Worm (Caenorhabditis elegans) whole organism, L4 larva: ENCODE results near the gene srh-70.

ENCODE experiments used
- D1046.2 ChIP-seq: fragments of 200-800 bp; sonication (Bioruptor generic); IDR thresholded peaks from 2 replicates; pipeline ENCODE4 v1.3.6; 2022; ENCODE audit warnings: missing genetic modification characterization, missing compliant biosample characterization
- F37D6.2 ChIP-seq: sonication (generic microtip); optimal IDR thresholded peaks from 2 replicates; lab custom pipeline; 2016; ENCODE audit warnings: mild to moderate bottlenecking, missing genetic modification characterization, missing compliant biosample characterization
- T26A8.4 ChIP-seq: fragments of 200-800 bp; sonication (Bioruptor generic); IDR thresholded peaks from 2 replicates; pipeline ENCODE4 v1.3.6; 2022; ENCODE audit warnings: missing genetic modification characterization, missing compliant biosample characterization
- Y105C5A.15 ChIP-seq: fragments of 200-800 bp; sonication (Bioruptor generic); IDR thresholded peaks from 2 replicates; pipeline ENCODE4 v1.3.6; 2022; ENCODE audit warnings: missing genetic modification characterization, missing compliant biosample characterization
- Y75B8A.6 ChIP-seq: fragments of 200-800 bp; sonication (Bioruptor generic); IDR thresholded peaks from 2 replicates; pipeline ENCODE4 v1.3.6; 2022; ENCODE audit warnings: missing genetic modification reagents, missing genetic modification characterization, missing compliant biosample characterization
- arid-1 ChIP-seq: fragments of 200-800 bp; sonication (Bioruptor generic); conservative IDR thresholded peaks from 2 replicates; pipeline ENCODE4 v1.3.6; 2022; ENCODE audit warnings: missing genetic modification reagents, missing genetic modification characterization, missing compliant biosample characterization
- ceh-20 ChIP-seq: fragments of 200-800 bp; sonication (Bioruptor generic); IDR thresholded peaks from 2 replicates; pipeline ENCODE4 v1.3.6; 2022; ENCODE audit warnings: missing genetic modification reagents, missing genetic modification characterization, missing compliant biosample characterization
- ceh-28 ChIP-seq: fragments of 150-350 bp; optimal IDR thresholded peaks from 2 replicates; lab custom pipeline; 2014; ENCODE audit warnings: missing biosample characterization, missing genetic modification reagents, missing genetic modification characterization
- ceh-44 ChIP-seq: fragments of 200-800 bp; sonication (Bioruptor generic); IDR thresholded peaks from 2 replicates; pipeline ENCODE4 v1.3.6; 2022; ENCODE audit warnings: missing genetic modification reagents, missing genetic modification characterization, missing compliant biosample characterization
- ceh-82 ChIP-seq: sonication (generic microtip); optimal IDR thresholded peaks from 2 replicates; lab custom pipeline; 2017; ENCODE audit warnings: missing biosample characterization, missing genetic modification characterization
- ces-1 ChIP-seq: fragments of 150-350 bp; sonication (generic microtip); optimal IDR thresholded peaks from 4 replicates; lab custom pipeline; 2014; ENCODE audit warnings: missing biosample characterization, missing genetic modification reagents, missing genetic modification characterization
- ctbp-1 ChIP-seq: fragments of 200-800 bp; sonication (Bioruptor generic); IDR thresholded peaks from 2 replicates; pipeline ENCODE4 v1.3.6; 2022; ENCODE audit warnings: missing genetic modification reagents, missing genetic modification characterization, missing compliant biosample characterization
- daf-8 ChIP-seq: fragments of 200-800 bp; sonication (Bioruptor generic); IDR thresholded peaks from 2 replicates; pipeline ENCODE4 v1.3.6; 2022; ENCODE audit warnings: missing genetic modification characterization, missing compliant biosample characterization
- dmd-6 ChIP-seq: fragments of 200-800 bp; sonication (Bioruptor generic); IDR thresholded peaks from 2 replicates; pipeline ENCODE4 v1.3.6; 2022; ENCODE audit warnings: missing genetic modification reagents, missing genetic modification characterization, missing compliant biosample characterization
- egl-27 ChIP-seq: sonication (generic microtip); optimal IDR thresholded peaks from 3 replicates; lab custom pipeline; 2017; ENCODE audit warnings: missing biosample characterization, missing genetic modification reagents, missing genetic modification characterization
- fkh-10 ChIP-seq: fragments of 150-350 bp; optimal IDR thresholded peaks from 2 replicates; lab custom pipeline; 2014; ENCODE audit warnings: missing biosample characterization, missing genetic modification reagents, missing genetic modification characterization
- hif-1 ChIP-seq, 2 experiments: sonication (generic microtip); optimal IDR thresholded peaks; 2 replicates each; lab custom pipeline; 2016 to 2017; ENCODE audit warnings: missing compliant biosample characterization in 2 of 2, missing genetic modification characterization in 2 of 2, missing genetic modification reagents in 2 of 2, missing genotype in 2 of 2, mild to moderate bottlenecking in 1 of 2
- hlh-11 ChIP-seq: fragments of 200-800 bp; sonication (Bioruptor generic); optimal IDR thresholded peaks from 2 replicates; lab custom pipeline; 2018; ENCODE audit warnings: mild to moderate bottlenecking, missing genetic modification characterization, missing compliant biosample characterization
- hmg-1.1 ChIP-seq: fragments of 200-800 bp; sonication (Bioruptor generic); IDR thresholded peaks from 2 replicates; pipeline ENCODE4 v1.3.6; 2022; ENCODE audit warnings: missing genetic modification reagents, missing genetic modification characterization, missing compliant biosample characterization
- jun-1 ChIP-seq: fragments of 150-350 bp; optimal IDR thresholded peaks from 2 replicates; lab custom pipeline; 2014; ENCODE audit warnings: missing biosample characterization, missing genetic modification reagents, missing genetic modification characterization
- lim-7 ChIP-seq: fragments of 200-800 bp; sonication (Bioruptor generic); IDR thresholded peaks from 2 replicates; pipeline ENCODE4 v1.3.6; 2022; ENCODE audit warnings: missing genetic modification characterization, missing compliant biosample characterization
- lin-1 ChIP-seq: fragments of 200-800 bp; sonication (Bioruptor generic); IDR thresholded peaks from 2 replicates; pipeline ENCODE4 v1.3.6; 2022; ENCODE audit warnings: missing genetic modification reagents, missing genetic modification characterization, missing compliant biosample characterization
- lin-13 ChIP-seq: fragments of 150-350 bp; optimal IDR thresholded peaks from 2 replicates; lab custom pipeline; 2014; ENCODE audit warnings: missing biosample characterization, missing genetic modification reagents, missing genetic modification characterization
- lin-29 ChIP-seq: fragments of 200-800 bp; sonication (Bioruptor generic); IDR thresholded peaks from 2 replicates; pipeline ENCODE4 v1.3.6; 2022; ENCODE audit warnings: missing genetic modification reagents, missing genetic modification characterization, missing compliant biosample characterization
- lin-38 ChIP-seq: fragments of 200-800 bp; sonication (Bioruptor generic); IDR thresholded peaks from 2 replicates; pipeline ENCODE4 v1.3.6; 2022; ENCODE audit warnings: missing genetic modification reagents, missing genetic modification characterization, missing compliant biosample characterization
- lin-39 ChIP-seq: fragments of 150-350 bp; optimal IDR thresholded peaks from 2 replicates; lab custom pipeline; 2014; ENCODE audit warnings: missing biosample characterization, missing genetic modification reagents, missing genetic modification characterization
- lir-3 ChIP-seq: sonication (generic microtip); optimal IDR thresholded peaks from 2 replicates; lab custom pipeline; 2016; ENCODE audit warnings: mild to moderate bottlenecking, missing genetic modification characterization, missing compliant biosample characterization
- lsy-2 ChIP-seq, 2 experiments: fragments of 150-350 bp in 1 of 2; sonication (generic microtip) in 1 of 2; optimal IDR thresholded peaks; 2 replicates each; lab custom pipeline; 2014 to 2017; ENCODE audit warnings: missing biosample characterization in 2 of 2, missing genetic modification characterization in 2 of 2
- madf-5 ChIP-seq, 2 experiments: fragments of 200-800 bp; sonication (Bioruptor generic); IDR thresholded peaks; 2 replicates each; pipeline ENCODE4 v1.3.6; 2022; ENCODE audit warnings: missing compliant biosample characterization in 2 of 2, missing genetic modification characterization in 2 of 2
- mdl-1 ChIP-seq, 2 experiments: fragments of 150-350 bp in 1 of 2; sonication (generic microtip) in 1 of 2; optimal IDR thresholded peaks; 2 replicates each; lab custom pipeline; 2014 to 2017; ENCODE audit warnings: missing biosample characterization in 2 of 2, missing genetic modification characterization in 2 of 2
- mdt-29 ChIP-seq: fragments of 200-800 bp; sonication (Bioruptor generic); IDR thresholded peaks from 2 replicates; pipeline ENCODE4 v1.3.6; 2022; ENCODE audit warnings: missing genetic modification reagents, missing genetic modification characterization, missing compliant biosample characterization
- mep-1 ChIP-seq: fragments of 150-350 bp; sonication (generic microtip); optimal IDR thresholded peaks from 3 replicates; lab custom pipeline; 2014; ENCODE audit warnings: missing biosample characterization, missing genetic modification characterization
- nhr-11 ChIP-seq: fragments of 150-350 bp; optimal IDR thresholded peaks from 2 replicates; lab custom pipeline; 2014; ENCODE audit warnings: missing biosample characterization, missing genetic modification characterization
- nhr-237 ChIP-seq: sonication (generic microtip); optimal IDR thresholded peaks from 2 replicates; lab custom pipeline; 2017; ENCODE audit warnings: missing biosample characterization, missing genetic modification characterization
- nhr-42 ChIP-seq: fragments of 200-800 bp; sonication (Bioruptor generic); IDR thresholded peaks from 2 replicates; pipeline ENCODE4 v1.3.6; 2022; ENCODE audit warnings: missing genetic modification characterization, missing compliant biosample characterization
- nhr-6 ChIP-seq: fragments of 150-350 bp; optimal IDR thresholded peaks from 2 replicates; lab custom pipeline; 2014; ENCODE audit warnings: missing biosample characterization, missing genetic modification characterization
- nhr-77 ChIP-seq: fragments of 150-350 bp; optimal IDR thresholded peaks from 2 replicates; lab custom pipeline; 2014; ENCODE audit warnings: missing biosample characterization, missing genetic modification characterization
- sdz-12 ChIP-seq: fragments of 200-800 bp; sonication (Bioruptor generic); optimal IDR thresholded peaks from 2 replicates; lab custom pipeline; 2018; ENCODE audit warnings: mild to moderate bottlenecking, missing genetic modification characterization, missing compliant biosample characterization
- spr-1 ChIP-seq: sonication (generic microtip); optimal IDR thresholded peaks from 2 replicates; lab custom pipeline; 2016; ENCODE audit warnings: mild to moderate bottlenecking, missing genetic modification characterization, missing compliant biosample characterization
- unc-39 ChIP-seq: sonication (generic microtip); optimal IDR thresholded peaks from 2 replicates; lab custom pipeline; 2017; ENCODE audit warnings: missing biosample characterization, missing genetic modification characterization
- unc-62 ChIP-seq, 3 experiments: fragments of 150-350 bp in 1 of 3; sonication (generic microtip); optimal IDR thresholded peaks in 2 of 3; peaks in 1 of 3; 1 replicate in 1 of 3; 2 replicates in 2 of 3; lab custom pipeline; 2014 to 2017; ENCODE audit warnings: missing biosample characterization in 3 of 3, missing genetic modification characterization in 3 of 3, missing genetic modification reagents in 3 of 3, missing genotype in 1 of 3
- zfp-3 ChIP-seq: fragments of 200-800 bp; sonication (Bioruptor generic); conservative IDR thresholded peaks from 2 replicates; pipeline ENCODE4 v1.3.6; 2022; ENCODE audit warnings: missing genetic modification reagents, missing genetic modification characterization, missing compliant biosample characterization
- zip-11 ChIP-seq: fragments of 200-800 bp; sonication (Bioruptor generic); IDR thresholded peaks from 2 replicates; pipeline ENCODE4 v1.3.6; 2022; ENCODE audit warnings: missing genetic modification characterization, missing compliant biosample characterization
- ztf-11 ChIP-seq: fragments of 150-350 bp; optimal IDR thresholded peaks from 2 replicates; lab custom pipeline; 2014; ENCODE audit warnings: missing biosample characterization, missing genetic modification characterization

srh-70 gene

ce11 chrII:12499969-12500368, 18.7 kb downstream of the srh-70 start:
- peak; percentile 65 for TF ChIP-seq ces-1 (GFP tag; lab: Kevin White, UChicago)
- 0 out of 2 replicates have a peak, but pooled peaks have one; percentile 35 for TF ChIP-seq ctbp-1 (GFP tag; lab: Robert Waterston, UW)
- no peak for TF ChIP-seq mdt-29 (GFP tag; lab: Robert Waterston, UW)
- no peak for TF ChIP-seq lsy-2 (tag; optimal IDR thresholded peaks at IDR 0.05; lab: Kevin White, UChicago)
- no peak for TF ChIP-seq nhr-237 (tag; lab: Kevin White, UChicago)
- TF ChIP-seq fkh-10 (GFP tag; lab: Kevin White, UChicago) = peak; percentile 29
- no peak for TF ChIP-seq mdl-1 (tag; optimal IDR thresholded peaks at IDR 0.05; lab: Kevin White, UChicago)
- TF ChIP-seq hif-1 (tag; optimal IDR thresholded peaks at IDR 0.05; lab: Kevin White, UChicago) = peak in 1 of 2 experiments; percentile 37
- no peak for TF ChIP-seq nhr-6 (tag; lab: Kevin White, UChicago)

ce11 chrII:12496981-12497380, 21.7 kb downstream of the srh-70 start, which contains the start of gene T21B4.3:
T21B4.3 (minus strand) TSS chrII:12497081.
- TF ChIP-seq D1046.2 (GFP tag; lab: Robert Waterston, UW) (no peak), nhr-77 (no peak), lin-39 (tag; lab: Kevin White, UChicago) (no peak), nhr-42 (no peak), zfp-3 (GFP tag; lab: Robert Waterston, UW) (no peak), daf-8 (GFP tag; lab: Robert Waterston, UW) (no peak), dmd-6 (GFP tag; lab: Robert Waterston, UW) (no peak), nhr-6 (tag; lab: Kevin White, UChicago) (no peak), nhr-11 (tag; lab: Kevin White, UChicago) (no peak), nhr-237 (tag; lab: Kevin White, UChicago) (no peak), lin-38 (GFP tag; lab: Robert Waterston, UW) (no peak), unc-39 (tag; lab: Kevin White, UChicago) (no peak), ces-1 (GFP tag; lab: Kevin White, UChicago) (no peak), lir-3 (no peak), hif-1 (tag; optimal IDR thresholded peaks at IDR 0.05; lab: Kevin White, UChicago) (no peak), Y105C5A.15 (no peak)

ce11 chrII:12494556-12495131, 24.0 kb downstream of the srh-70 start, which contains the start of gene col-85:
col-85 (minus strand) TSS chrII:12495095.
- no peak for TF ChIP-seq lin-39 (tag; lab: Kevin White, UChicago)
- TF ChIP-seq hlh-11 (tag; lab: Kevin White, UChicago) = peak; percentile 66
- no peak for TF ChIP-seq ceh-82 (tag; lab: Kevin White, UChicago)
- TF ChIP-seq D1046.2 (GFP tag; lab: Robert Waterston, UW) = peak; percentile 91
- TF ChIP-seq F37D6.2 (tag; lab: Kevin White, UChicago) = peak; percentile 53
- TF ChIP-seq lin-13 (GFP tag; lab: Kevin White, UChicago) = peak; percentile 74
- peak; percentile 30 for TF ChIP-seq fkh-10 (GFP tag; lab: Kevin White, UChicago)
- TF ChIP-seq mep-1 (tag; lab: Kevin White, UChicago) = no peak
- peak; percentile 5 to 68 for TF ChIP-seq hif-1 (tag; optimal IDR thresholded peaks at IDR 0.05; lab: Kevin White, UChicago)
- TF ChIP-seq lin-29 (GFP tag; lab: Robert Waterston, UW) = peak; percentile 75
- peak; percentile 78; the same call in 1 of the 2 replicates for TF ChIP-seq nhr-42
- peak in 1 of 2 experiments; percentile 79 for TF ChIP-seq unc-62 (GFP tag; optimal IDR thresholded peaks at IDR 0.05 in 1 of 2; lab: Kevin White, UChicago)
- no peak for TF ChIP-seq unc-62 (tag; optimal IDR thresholded peaks at IDR 0.05; lab: Kevin White, UChicago)
- no peak for TF ChIP-seq egl-27 (tag; lab: Kevin White, UChicago)
- TF ChIP-seq daf-8 (GFP tag; lab: Robert Waterston, UW) = 0 out of 2 replicates have a peak, but pooled peaks have one; percentile 71
- TF ChIP-seq sdz-12 = no peak
- peak; percentile 60 for TF ChIP-seq nhr-77
- peak; percentile 92 for TF ChIP-seq T26A8.4
- peak; percentile 98 for TF ChIP-seq lim-7 (GFP tag; lab: Robert Waterston, UW)
- peak; percentile 91 for TF ChIP-seq arid-1 (GFP tag; lab: Robert Waterston, UW)
- no peak for TF ChIP-seq ceh-28 (tag; lab: Kevin White, UChicago)
- peak; percentile 56 for TF ChIP-seq nhr-11 (tag; lab: Kevin White, UChicago)
- no peak for TF ChIP-seq jun-1 (tag; lab: Kevin White, UChicago)
- TF ChIP-seq ceh-20 (GFP tag; lab: Robert Waterston, UW) = peak; percentile 78
- TF ChIP-seq lin-1 (GFP tag; lab: Robert Waterston, UW) = peak; percentile 89
- TF ChIP-seq Y75B8A.6 (GFP tag; lab: Robert Waterston, UW) = peak; percentile 73; the same call in 1 of the 2 replicates
- peak; percentile 89 to 90; a peak in 3 of 4 replicates for TF ChIP-seq madf-5 (GFP tag; IDR thresholded peaks at IDR 0.05; lab: Robert Waterston, UW)
- TF ChIP-seq ztf-11 = no peak
- peak; percentile 98 for TF ChIP-seq hmg-1.1 (GFP tag; lab: Robert Waterston, UW)
- TF ChIP-seq zip-11 (GFP tag; lab: Robert Waterston, UW) = 0 out of 2 replicates have a peak, but pooled peaks have one; percentile 53
- TF ChIP-seq spr-1 (tag; lab: Kevin White, UChicago) = peak; percentile 79
- TF ChIP-seq ceh-44 (GFP tag; lab: Robert Waterston, UW) = peak; percentile 92
